Fruit fly (Drosophila melanogaster): ENCODE data around the gene Nhe1.

The Nhe1 gene

DNA sequence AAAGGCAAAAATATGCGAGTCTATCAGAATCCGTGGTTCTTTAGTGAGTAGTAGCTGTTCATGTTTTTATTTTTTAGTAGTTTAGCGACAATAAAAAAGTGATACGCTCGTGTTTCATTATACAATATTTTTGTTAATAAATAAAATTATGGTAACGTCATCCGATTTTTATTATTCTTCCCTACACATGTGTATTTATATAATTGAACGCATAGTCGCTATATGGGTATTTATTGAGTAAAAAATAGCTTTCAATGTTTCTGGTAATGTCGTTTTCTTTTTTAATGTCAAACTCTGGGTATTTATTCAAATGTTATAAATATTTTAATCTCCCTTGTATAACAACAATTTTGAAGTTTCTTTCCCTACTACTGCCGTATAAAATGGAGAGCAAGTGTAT lies 30.5 kb downstream of the Nhe1 start, which contains the start of gene CG11374:
CG11374 (plus strand) TSS at position 301 of the 400 bp plus-strand sequence.
- TF ChIP-seq CG3032 (tag; optimal IDR thresholded peaks at IDR 0.05) = no peak
- TF ChIP-seq CG6276 (GFP tag; optimal IDR thresholded peaks at IDR 0.05) = no peak
- no peak for TF ChIP-seq CG8319 (GFP tag; optimal IDR thresholded peaks at IDR 0.05)
- no peak for TF ChIP-seq Gug (GFP tag; IDR thresholded peaks at IDR 0.05)
- no peak for TF ChIP-seq Ets21C (GFP tag; optimal IDR thresholded peaks at IDR 0.05)
- no peak for TF ChIP-seq CG34406 (GFP tag; optimal IDR thresholded peaks at IDR 0.05)
- TF ChIP-seq Hr4 (GFP tag; optimal IDR thresholded peaks at IDR 0.05) = no peak
- no peak for TF ChIP-seq CG4318 (GFP tag; optimal IDR thresholded peaks at IDR 0.05)
- no peak for TF ChIP-seq CG8632 (GFP tag; optimal IDR thresholded peaks at IDR 0.05)
- no peak for TF ChIP-seq CG6808 (GFP tag; optimal IDR thresholded peaks at IDR 0.05)
- no peak for TF ChIP-seq Lpt (GFP tag; optimal IDR thresholded peaks at IDR 0.05)

DNA sequence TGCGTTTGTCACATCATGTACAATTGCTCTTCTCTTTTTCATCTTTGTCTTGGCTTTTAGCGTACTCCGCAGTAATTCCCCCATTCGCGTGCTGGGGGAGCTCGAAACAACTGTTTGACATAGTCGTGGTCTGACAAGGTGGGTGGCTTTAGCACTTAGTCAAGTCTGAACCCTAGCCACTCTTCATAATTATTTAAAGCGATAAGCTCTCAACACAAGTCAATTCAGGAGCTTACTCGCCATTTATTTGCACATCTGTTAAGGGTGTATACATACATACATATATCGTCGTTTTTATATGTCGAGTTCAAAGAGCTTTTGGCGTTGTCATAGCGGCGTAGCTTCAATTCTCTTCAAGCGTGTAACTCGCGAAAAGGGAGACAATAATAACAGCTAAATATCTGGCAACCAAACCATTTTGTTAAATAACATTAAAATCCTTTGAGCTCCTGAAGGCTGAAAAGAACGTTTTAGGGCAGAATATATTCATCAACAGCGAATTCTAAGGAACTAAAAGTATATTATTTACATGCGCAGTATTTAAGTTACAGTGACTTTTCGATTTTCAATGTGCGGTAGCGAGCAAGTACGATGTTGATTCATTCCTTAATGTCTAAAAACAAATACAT lies 32.7 kb downstream of the Nhe1 start:
- TF ChIP-seq fkh (GFP tag; optimal IDR thresholded peaks at IDR 0.05) (peak; percentile 58), Eip78C (GFP tag) (peak; percentile 79), svp (GFP tag) (peak; percentile 79), dsx (GFP tag; optimal IDR thresholded peaks at IDR 0.05; ENCODE audit: poor library complexity, severe bottlenecking) (no peak), ss (GFP tag; optimal IDR thresholded peaks at IDR 0.05) (peak in 1 of 2 experiments; percentile 18), CG10631 (GFP tag; optimal IDR thresholded peaks at IDR 0.05) (no peak), CG6808 (GFP tag; optimal IDR thresholded peaks at IDR 0.05) (peak; percentile 12)

DNA sequence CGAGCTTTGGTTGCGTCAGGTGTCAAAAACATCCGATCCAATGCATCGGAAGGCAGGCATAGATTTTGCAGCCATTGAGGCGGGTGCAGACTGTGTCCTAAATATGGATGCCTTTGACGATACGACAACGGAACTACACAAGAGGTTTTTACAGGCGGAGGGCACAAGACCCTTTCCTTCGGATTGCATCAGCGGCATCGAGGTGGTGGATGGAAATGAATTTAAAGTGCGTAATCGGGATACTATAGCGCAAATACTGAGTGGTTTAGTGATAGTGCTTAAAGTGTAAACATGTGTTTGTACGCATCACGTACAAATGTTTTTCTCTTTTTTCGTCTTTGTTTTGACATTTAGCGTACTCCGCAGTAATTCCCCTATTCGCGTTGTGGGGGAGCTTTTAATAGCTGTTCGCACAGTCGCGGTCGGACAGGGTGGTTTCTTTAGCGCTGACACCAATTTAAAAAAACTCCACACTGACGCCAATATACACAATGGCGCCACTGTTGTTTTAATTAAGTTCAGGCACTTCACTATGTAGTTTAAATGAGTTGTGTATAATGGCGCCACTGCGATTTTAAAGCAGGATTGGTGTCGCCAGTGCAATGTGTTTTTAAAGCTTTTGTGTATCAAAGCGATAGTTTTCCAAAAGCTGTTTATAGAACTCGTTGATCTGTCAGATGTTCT lies 33.6 kb downstream of the Nhe1 start:
- TF ChIP-seq topi (GFP tag; optimal IDR thresholded peaks at IDR 0.05) (peak; percentile 20), svp (GFP tag) (peak; percentile 69), Sox102F (GFP tag; optimal IDR thresholded peaks at IDR 0.05) (peak; percentile 2), Eip93F (GFP tag; optimal IDR thresholded peaks at IDR 0.05) (no peak), Hr4 (GFP tag; optimal IDR thresholded peaks at IDR 0.05) (no peak), Hr38 (GFP tag; optimal IDR thresholded peaks at IDR 0.05) (no peak), CG34406 (GFP tag; optimal IDR thresholded peaks at IDR 0.05) (no peak), CG11762 (GFP tag; optimal IDR thresholded peaks at IDR 0.05; ENCODE audit: insufficient read depth) (no peak), fd59A (GFP tag; optimal IDR thresholded peaks at IDR 0.05) (no peak), esn (GFP tag; optimal IDR thresholded peaks at IDR 0.05) (peak; percentile 14), cyc (GFP tag; optimal IDR thresholded peaks at IDR 0.05) (peak; percentile 35), net (GFP tag; optimal IDR thresholded peaks at IDR 0.05) (peak; percentile 20), CG6276 (GFP tag; optimal IDR thresholded peaks at IDR 0.05) (no peak), Sox14 (GFP tag; optimal IDR thresholded peaks at IDR 0.05) (peak; percentile 25), OdsH (GFP tag; optimal IDR thresholded peaks at IDR 0.05) (peak; percentile 20), CG10669 (GFP tag; optimal IDR thresholded peaks at IDR 0.05) (no peak), pdm3 (GFP tag; optimal IDR thresholded peaks at IDR 0.05) (no peak), dac (GFP tag; optimal IDR thresholded peaks at IDR 0.05) (no peak), CG9139 (GFP tag; optimal IDR thresholded peaks at IDR 0.05) (no peak), Ets96B (tag; optimal IDR thresholded peaks at IDR 0.05) (no peak), CG6163 (GFP tag; IDR thresholded peaks at IDR 0.05) (peak; percentile 67), achi (GFP tag; optimal IDR thresholded peaks at IDR 0.05) (peak; percentile 90), Smox (GFP tag; optimal IDR thresholded peaks at IDR 0.05) (no peak), CG15336 (GFP tag; IDR thresholded peaks at IDR 0.05) (peak; percentile 38; the same call in 1 of the 2 replicates), CG10631 (GFP tag; optimal IDR thresholded peaks at IDR 0.05) (peak; percentile 1), salr (GFP tag; optimal IDR thresholded peaks at IDR 0.05) (no peak), acj6 (GFP tag; optimal IDR thresholded peaks at IDR 0.05) (no peak), ss (GFP tag; optimal IDR thresholded peaks at IDR 0.05) (peak; percentile 3 to 23), CG11294 (GFP tag; IDR thresholded peaks at IDR 0.05) (no peak), CG16779 (tag; optimal IDR thresholded peaks at IDR 0.05) (no peak), Ets21C (GFP tag; optimal IDR thresholded peaks at IDR 0.05) (no peak), Gug (GFP tag; IDR thresholded peaks at IDR 0.05) (no peak), CG1621 (tag; optimal IDR thresholded peaks at IDR 0.05) (no peak), CG31627 (GFP tag; optimal IDR thresholded peaks at IDR 0.05) (peak; percentile 39), Sox15 (GFP tag; optimal IDR thresholded peaks at IDR 0.05) (no peak), spab (GFP tag; optimal IDR thresholded peaks at IDR 0.05) (no peak)

Data from whole organism, prepupa.